Worm (Caenorhabditis elegans) whole organism, young adult: ENCODE data around the gene T07A9.12.
A peak's percentile ranks its signal among the peaks of the same experiment; 100 is the strongest.

ENCODE experiments used
- B0019.2 ChIP-seq: fragments of 200-800 bp; sonication (Bioruptor generic); conservative IDR thresholded peaks from 2 replicates; pipeline ENCODE4 v1.3.6; 2022; ENCODE audit warnings: missing genetic modification reagents, missing genetic modification characterization, missing compliant biosample characterization
- B0035.1 ChIP-seq: sonication (generic microtip); optimal IDR thresholded peaks from 2 replicates; lab custom pipeline; 2016; ENCODE audit warnings: missing genetic modification characterization, mild to moderate bottlenecking, missing compliant biosample characterization, missing genotype, missing genetic modification reagents
- D2030.7 ChIP-seq: fragments of 200-800 bp; sonication (Bioruptor generic); IDR thresholded peaks from 2 replicates; pipeline ENCODE4 v1.3.6; 2022; ENCODE audit warnings: missing genetic modification reagents, missing genetic modification characterization, missing compliant biosample characterization
- F22D6.2 ChIP-seq: sonication (generic microtip); optimal IDR thresholded peaks from 2 replicates; lab custom pipeline; 2016; ENCODE audit warnings: mild to moderate bottlenecking, missing genetic modification characterization, missing compliant biosample characterization
- F39B2.1 ChIP-seq: fragments of 200-800 bp; sonication (Bioruptor generic); IDR thresholded peaks from 2 replicates; pipeline ENCODE4 v1.3.6; 2022; ENCODE audit warnings: missing genetic modification reagents, missing genetic modification characterization, missing compliant biosample characterization
- T07F8.4 ChIP-seq: sonication (generic microtip); optimal IDR thresholded peaks from 2 replicates; lab custom pipeline; 2016; ENCODE audit warnings: mild to moderate bottlenecking, missing genetic modification characterization, moderate library complexity, missing compliant biosample characterization
- Y53F4B.3 ChIP-seq: fragments of 200-800 bp; sonication (Bioruptor generic); IDR thresholded peaks from 2 replicates; pipeline ENCODE4 v1.3.6; 2022; ENCODE audit warnings: missing genetic modification reagents, missing genetic modification characterization, missing compliant biosample characterization
- Y79H2A.3 ChIP-seq: fragments of 200-800 bp; sonication (Bioruptor generic); conservative IDR thresholded peaks from 2 replicates; pipeline ENCODE4 v1.3.6; 2022; ENCODE audit warnings: missing genetic modification reagents, missing genetic modification characterization, missing compliant biosample characterization
- akir-1 ChIP-seq: fragments of 200-800 bp; sonication (Bioruptor generic); optimal IDR thresholded peaks from 2 replicates; lab custom pipeline; 2018; ENCODE audit warnings: mild to moderate bottlenecking, missing genetic modification characterization, moderate library complexity, missing compliant biosample characterization
- ama-1 ChIP-seq, 3 experiments: fragments of 150-350 bp in 1 of 3; sonication (generic microtip) in 2 of 3; optimal IDR thresholded peaks; 2 replicates each; lab custom pipeline; 2014 to 2018; ENCODE audit warnings: missing biosample characterization in 2 of 3, missing genetic modification characterization in 2 of 3, missing genetic modification reagents in 2 of 3
- aptf-3 ChIP-seq: fragments of 200-800 bp; sonication (Bioruptor generic); IDR thresholded peaks from 2 replicates; pipeline ENCODE4 v1.3.6; 2022; ENCODE audit warnings: missing genetic modification characterization, missing compliant biosample characterization
- attf-6 ChIP-seq: fragments of 200-800 bp; sonication (Bioruptor generic); IDR thresholded peaks from 2 replicates; pipeline ENCODE4 v1.3.6; 2022; ENCODE audit warnings: missing genetic modification reagents, missing genetic modification characterization, missing compliant biosample characterization
- ceh-27 ChIP-seq: fragments of 200-800 bp; sonication (Bioruptor generic); optimal IDR thresholded peaks from 2 replicates; lab custom pipeline; 2018; ENCODE audit warnings: mild to moderate bottlenecking, missing genetic modification characterization, moderate library complexity, missing compliant biosample characterization
- ceh-91 ChIP-seq: fragments of 200-800 bp; sonication (Bioruptor generic); IDR thresholded peaks from 2 replicates; pipeline ENCODE4 v1.3.6; 2022; ENCODE audit warnings: missing genetic modification reagents, missing genetic modification characterization, missing compliant biosample characterization
- dox-1 ChIP-seq: fragments of 200-800 bp; sonication (Bioruptor generic); IDR thresholded peaks from 2 replicates; pipeline ENCODE4 v1.3.6; 2022; ENCODE audit warnings: missing genetic modification reagents, missing genetic modification characterization, missing compliant biosample characterization
- ekl-4 ChIP-seq: fragments of 200-800 bp; sonication (Bioruptor generic); IDR thresholded peaks from 2 replicates; pipeline ENCODE4 v1.3.6; 2022; ENCODE audit warnings: missing genetic modification reagents, missing genetic modification characterization, missing compliant biosample characterization
- fkh-3 ChIP-seq: sonication (generic microtip); optimal IDR thresholded peaks from 2 replicates; lab custom pipeline; 2016; ENCODE audit warnings: mild to moderate bottlenecking, missing genetic modification characterization, missing compliant biosample characterization
- hlh-26 ChIP-seq: fragments of 200-800 bp; sonication (Bioruptor generic); conservative IDR thresholded peaks from 2 replicates; pipeline ENCODE4 v1.3.6; 2022; ENCODE audit warnings: missing genetic modification reagents, missing genetic modification characterization, missing compliant biosample characterization
- hmg-1.2 ChIP-seq: fragments of 200-800 bp; sonication (Bioruptor generic); IDR thresholded peaks from 2 replicates; pipeline ENCODE4 v1.3.6; 2022; ENCODE audit warnings: missing genetic modification reagents, missing genetic modification characterization, missing compliant biosample characterization
- hrde-1 ChIP-seq: sonication (generic microtip); optimal IDR thresholded peaks from 2 replicates; lab custom pipeline; 2016; ENCODE audit warnings: missing genetic modification characterization, mild to moderate bottlenecking, missing compliant biosample characterization, moderate library complexity, missing genotype, missing genetic modification reagents, borderline replicate concordance
- lag-1 ChIP-seq: fragments of 200-800 bp; sonication (Bioruptor generic); IDR thresholded peaks from 2 replicates; pipeline ENCODE4 v1.3.6; 2022; ENCODE audit warnings: missing genetic modification reagents, missing genetic modification characterization, missing compliant biosample characterization
- let-526 ChIP-seq: fragments of 200-800 bp; sonication (Bioruptor generic); IDR thresholded peaks from 2 replicates; pipeline ENCODE4 v1.3.6; 2022; ENCODE audit warnings: missing genetic modification reagents, missing genetic modification characterization, missing compliant biosample characterization
- let-607 ChIP-seq, 2 experiments: fragments of 200-800 bp in 1 of 2; sonication (Bioruptor generic) in 1 of 2; sonication (generic microtip) in 1 of 2; optimal IDR thresholded peaks; 2 replicates each; lab custom pipeline; 2016 to 2018; ENCODE audit warnings: mild to moderate bottlenecking in 2 of 2, missing compliant biosample characterization in 2 of 2, missing genetic modification characterization in 2 of 2, moderate library complexity in 2 of 2, missing genotype in 1 of 2
- lin-26 ChIP-seq: fragments of 200-800 bp; sonication (Bioruptor generic); IDR thresholded peaks from 2 replicates; pipeline ENCODE4 v1.3.6; 2022; ENCODE audit warnings: missing genetic modification reagents, missing genetic modification characterization, missing compliant biosample characterization
- lin-54 ChIP-seq: fragments of 200-800 bp; sonication (Bioruptor generic); optimal IDR thresholded peaks from 2 replicates; lab custom pipeline; 2018; ENCODE audit warnings: mild to moderate bottlenecking, missing genetic modification characterization, missing compliant biosample characterization
- madf-3 ChIP-seq: fragments of 200-800 bp; sonication (Bioruptor generic); IDR thresholded peaks from 2 replicates; pipeline ENCODE4 v1.3.6; 2022; ENCODE audit warnings: missing genetic modification reagents, missing genetic modification characterization, missing compliant biosample characterization
- madf-8 ChIP-seq: fragments of 200-800 bp; sonication (Bioruptor generic); conservative IDR thresholded peaks from 2 replicates; pipeline ENCODE4 v1.3.6; 2022; ENCODE audit warnings: missing genetic modification reagents, missing genetic modification characterization, missing compliant biosample characterization
- mxl-1 ChIP-seq: sonication (generic microtip); optimal IDR thresholded peaks from 2 replicates; lab custom pipeline; 2016; ENCODE audit warnings: missing genetic modification characterization, missing compliant biosample characterization
- nhr-80 ChIP-seq: sonication (generic microtip); optimal IDR thresholded peaks from 2 replicates; lab custom pipeline; 2016; ENCODE audit warnings: missing genetic modification characterization, missing compliant biosample characterization
- nhr-90 ChIP-seq: sonication (generic microtip); optimal IDR thresholded peaks from 2 replicates; lab custom pipeline; 2016; ENCODE audit warnings: missing genotype, mild to moderate bottlenecking, missing genetic modification characterization, missing compliant biosample characterization
- snpc-1.3 ChIP-seq: sonication (generic microtip); optimal IDR thresholded peaks from 2 replicates; lab custom pipeline; 2017; ENCODE audit warnings: missing genetic modification characterization, mild to moderate bottlenecking, missing compliant biosample characterization, antibody characterized with exemption, moderate library complexity, missing genotype, missing genetic modification reagents; ENCODE audit not compliant: insufficient read depth
- tbp1 ChIP-seq: fragments of 200-800 bp; sonication (Bioruptor generic); optimal IDR thresholded peaks from 2 replicates; lab custom pipeline; 2018; ENCODE audit warnings: mild to moderate bottlenecking, missing genetic modification characterization, missing compliant biosample characterization
- tlf-1 ChIP-seq: fragments of 200-800 bp; sonication (Bioruptor generic); optimal IDR thresholded peaks from 2 replicates; lab custom pipeline; 2018; ENCODE audit warnings: mild to moderate bottlenecking, missing genetic modification characterization, missing compliant biosample characterization
- xnd-1 ChIP-seq: sonication (generic microtip); optimal IDR thresholded peaks from 2 replicates; lab custom pipeline; 2016; ENCODE audit warnings: missing genotype, missing genetic modification reagents, missing genetic modification characterization, missing compliant biosample characterization
- ztf-6 ChIP-seq: fragments of 200-800 bp; sonication (Bioruptor generic); IDR thresholded peaks from 2 replicates; pipeline ENCODE4 v1.3.6; 2022; ENCODE audit warnings: missing genetic modification reagents, missing genetic modification characterization, missing compliant biosample characterization

The T07A9.12 gene

DNA sequence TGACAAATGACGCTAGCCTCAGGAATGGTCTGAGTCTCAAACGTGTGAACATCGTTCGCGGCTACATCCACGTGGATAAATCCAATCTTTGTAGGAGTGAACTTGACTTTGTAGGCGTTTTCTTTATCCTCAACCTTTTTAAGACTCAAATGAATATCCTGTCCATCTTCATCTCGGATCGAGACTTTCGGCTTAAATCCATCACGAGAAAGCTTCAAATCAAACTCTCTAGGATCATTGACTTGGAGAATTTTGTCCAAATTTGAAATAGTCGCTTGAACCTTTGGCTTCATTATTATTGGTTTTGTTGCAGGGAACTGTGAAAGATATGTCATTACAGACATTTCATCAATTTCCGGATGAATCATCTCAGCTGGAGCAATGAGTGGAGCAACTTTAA, 36.7 kb upstream of the T07A9.12 start:
- TF ChIP-seq F22D6.2 (tag; lab: Kevin White, UChicago) (no peak), aptf-3 (GFP tag; lab: Robert Waterston, UW) (no peak), B0019.2 (GFP tag; lab: Robert Waterston, UW) (no peak), ceh-27 (GFP tag; lab: Kevin White, UChicago) (no peak), madf-8 (no peak), hmg-1.2 (GFP tag; lab: Robert Waterston, UW) (no peak)

DNA sequence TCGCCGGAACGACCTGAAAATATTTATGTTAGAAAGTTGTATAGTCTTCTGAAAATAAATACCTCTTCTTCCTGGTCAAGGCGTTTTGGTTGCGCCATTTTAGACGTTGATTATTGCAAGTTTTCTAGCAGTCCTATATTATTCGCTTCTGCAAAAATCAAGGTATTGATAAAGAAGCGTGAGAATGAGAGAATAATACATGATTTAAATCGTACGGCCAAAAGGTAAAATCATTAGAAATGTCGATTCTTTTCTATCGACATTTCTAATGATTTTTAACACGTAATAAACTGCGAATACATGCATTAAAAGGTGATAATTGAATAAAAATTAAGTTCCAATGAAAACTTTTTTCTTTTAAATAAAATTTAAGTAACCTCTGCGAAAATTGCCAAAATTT, 34.8 kb upstream of the T07A9.12 start, which contains the start of gene fln-1:
Gene fln-1, minus strand, starts transcription at position 101 of the 400 bp plus-strand sequence.
- no peak for TF ChIP-seq akir-1 (GFP tag; lab: Kevin White, UChicago)
- TF ChIP-seq B0035.1 (tag; lab: Kevin White, UChicago) = no peak
- TF ChIP-seq ztf-6 = no peak
- no peak for TF ChIP-seq ekl-4 (GFP tag; lab: Robert Waterston, UW)
- TF ChIP-seq Y53F4B.3 (GFP tag; lab: Robert Waterston, UW) = no peak
- no peak for TF ChIP-seq lag-1 (GFP tag; lab: Robert Waterston, UW)
- no peak for TF ChIP-seq tbp1
- TF ChIP-seq lin-54 (GFP tag; lab: Kevin White, UChicago) = no peak
- TF ChIP-seq ama-1 (optimal IDR thresholded peaks at IDR 0.05; lab: Kevin White, UChicago) = no peak
- TF ChIP-seq ama-1 (GFP tag; optimal IDR thresholded peaks at IDR 0.05; lab: Kevin White, UChicago) = no peak
- TF ChIP-seq nhr-90 (tag; lab: Kevin White, UChicago) = no peak

DNA sequence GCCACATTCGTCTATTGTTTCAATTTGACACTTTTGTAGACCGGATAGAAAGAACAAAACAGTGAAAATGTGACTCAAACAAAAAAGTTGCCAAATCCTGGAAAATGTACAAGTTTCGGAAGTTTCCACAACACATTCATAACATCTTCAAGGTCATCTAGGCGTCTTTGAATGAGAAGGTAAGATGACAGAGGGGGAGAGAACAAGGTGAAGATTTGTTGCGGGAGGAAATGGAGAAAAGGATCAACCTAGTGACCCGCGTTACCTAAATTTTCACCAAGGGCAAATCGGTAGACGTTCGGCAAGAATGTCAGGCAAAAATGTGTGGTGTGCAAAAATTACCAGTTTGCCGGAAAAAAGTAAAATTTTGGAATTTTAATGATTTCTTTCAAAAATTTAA, 32.9 kb upstream of the T07A9.12 start:
- TF ChIP-seq hrde-1 (tag; lab: Kevin White, UChicago) (no peak), let-607 (tag; optimal IDR thresholded peaks at IDR 0.05; lab: Kevin White, UChicago) (no peak), attf-6 (GFP tag; lab: Robert Waterston, UW) (no peak), F39B2.1 (GFP tag; lab: Robert Waterston, UW) (no peak), ceh-91 (GFP tag; lab: Robert Waterston, UW) (no peak), xnd-1 (tag; lab: Kevin White, UChicago) (no peak), dox-1 (GFP tag; lab: Robert Waterston, UW) (no peak), fkh-3 (tag; lab: Kevin White, UChicago) (no peak), T07F8.4 (tag; lab: Kevin White, UChicago) (no peak), mxl-1 (tag; lab: Kevin White, UChicago) (no peak), hlh-26 (GFP tag; lab: Robert Waterston, UW) (no peak), lin-26 (GFP tag; lab: Robert Waterston, UW) (no peak), tbp1 (no peak), lag-1 (GFP tag; lab: Robert Waterston, UW) (no peak), ama-1 (optimal IDR thresholded peaks at IDR 0.05; lab: Kevin White, UChicago) (no peak), ama-1 (GFP tag; optimal IDR thresholded peaks at IDR 0.05; lab: Kevin White, UChicago) (no peak), let-526 (GFP tag; lab: Robert Waterston, UW) (no peak), Y79H2A.3 (GFP tag; lab: Robert Waterston, UW) (no peak), D2030.7 (no peak), madf-3 (GFP tag; lab: Robert Waterston, UW) (no peak), tlf-1 (no peak)

DNA sequence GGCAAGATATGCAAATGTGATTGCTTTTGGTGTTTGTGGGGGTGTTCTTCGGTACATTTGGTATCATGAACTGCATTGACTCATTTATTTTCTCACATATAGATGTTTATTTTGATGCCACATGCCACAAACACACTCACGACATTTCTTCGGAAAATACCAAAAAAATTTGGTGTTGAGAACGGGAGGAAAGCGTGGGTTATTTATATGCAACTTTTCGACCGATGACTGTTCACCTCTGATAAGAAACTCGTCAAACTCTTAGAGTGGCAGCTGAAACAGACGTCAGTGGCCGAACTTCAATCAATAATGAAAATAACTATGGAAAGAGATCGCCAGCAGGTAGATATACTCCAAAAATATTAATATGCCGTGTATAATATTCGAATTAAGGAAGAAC, 32.3 kb upstream of the T07A9.12 start:
- peak; percentile 63 for TF ChIP-seq nhr-80 (tag; lab: Kevin White, UChicago)
- no peak for TF ChIP-seq snpc-1.3
- TF ChIP-seq, all 124 proteins: peak for 1
